Fruit fly (Drosophila melanogaster): Measurements from ENCODE around the gene mRpL21.

DNA sequence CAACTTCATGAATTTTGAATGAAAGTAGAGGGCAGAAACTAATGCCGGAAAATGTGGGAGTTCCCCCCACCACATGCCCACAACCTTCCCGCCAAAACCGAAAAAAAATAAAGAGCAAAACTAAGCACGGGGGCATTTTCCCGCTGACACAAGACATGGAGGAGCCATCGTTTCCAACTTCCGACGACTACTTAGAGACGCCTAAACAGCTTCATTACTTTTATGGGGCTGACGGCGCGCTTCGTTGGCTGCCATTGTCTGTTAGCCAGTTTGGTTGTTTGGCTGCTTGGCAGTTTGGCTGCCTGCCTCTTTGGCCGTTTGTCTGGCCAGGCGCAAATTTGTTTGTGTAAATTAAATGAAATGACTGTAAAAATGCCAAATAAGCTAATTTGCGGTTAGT is 40.6 kb downstream of the mRpL21 start:
- TF ChIP-seq EcR (GFP tag; optimal IDR thresholded peaks at IDR 0.05) (no peak), pan (optimal IDR thresholded peaks at IDR 0.05) (no peak), Dll (optimal IDR thresholded peaks at IDR 0.05) (no peak), psq (optimal IDR thresholded peaks at IDR 0.05) (no peak), CG8478 (optimal IDR thresholded peaks at IDR 0.05) (no peak), usp (GFP tag; optimal IDR thresholded peaks at IDR 0.05) (no peak)

Data from whole organism.